Worm (Caenorhabditis elegans) whole organism, mixed stage, embryonic: ENCODE measurements around the gene C47E8.9.

Experiments used
- M03D4.4 ChIP-seq: sonication (generic microtip); optimal IDR thresholded peaks from 2 replicates; lab custom pipeline; 2017; ENCODE audit warnings: mild to moderate bottlenecking, missing genetic modification characterization, missing compliant biosample characterization
- bed-3 ChIP-seq: fragments of 200-800 bp; sonication (Bioruptor generic); optimal IDR thresholded peaks from 3 replicates; lab custom pipeline; 2018; ENCODE audit warnings: mild to moderate bottlenecking, missing genetic modification characterization, moderate library complexity, missing compliant biosample characterization
- blmp-1 ChIP-seq: fragments of 150-350 bp; optimal IDR thresholded peaks from 2 replicates; lab custom pipeline; 2014; ENCODE audit warnings: missing biosample characterization, missing genetic modification characterization
- ceh-39 ChIP-seq: fragments of 150-350 bp; optimal IDR thresholded peaks from 2 replicates; lab custom pipeline; 2014; ENCODE audit warnings: missing biosample characterization, missing genetic modification characterization
- ceh-43 ChIP-seq: fragments of 200-800 bp; sonication (Bioruptor generic); optimal IDR thresholded peaks from 2 replicates; lab custom pipeline; 2018; ENCODE audit warnings: mild to moderate bottlenecking, missing genetic modification characterization, moderate library complexity, missing compliant biosample characterization
- ceh-83 ChIP-seq: fragments of 200-800 bp; sonication (Bioruptor generic); optimal IDR thresholded peaks from 2 replicates; lab custom pipeline; 2018; ENCODE audit warnings: mild to moderate bottlenecking, missing genetic modification characterization, missing compliant biosample characterization
- ces-1 ChIP-seq: fragments of 150-350 bp; optimal IDR thresholded peaks from 2 replicates; lab custom pipeline; 2014; ENCODE audit warnings: missing biosample characterization, missing genetic modification reagents, missing genetic modification characterization
- cnd-1 ChIP-seq: fragments of 200-800 bp; sonication (Bioruptor generic); optimal IDR thresholded peaks from 2 replicates; lab custom pipeline; 2018; ENCODE audit warnings: mild to moderate bottlenecking, missing genetic modification characterization, missing compliant biosample characterization
- drap-1 ChIP-seq: fragments of 200-800 bp; sonication (Bioruptor generic); optimal IDR thresholded peaks from 3 replicates; lab custom pipeline; 2018; ENCODE audit warnings: mild to moderate bottlenecking, missing genetic modification characterization, missing compliant biosample characterization
- elt-1 ChIP-seq: sonication (generic microtip); optimal IDR thresholded peaks from 2 replicates; lab custom pipeline; 2017; ENCODE audit warnings: missing genetic modification characterization, mild to moderate bottlenecking, missing compliant biosample characterization, antibody characterized with exemption, moderate library complexity, borderline replicate concordance; ENCODE audit not compliant: insufficient read depth
- elt-3 ChIP-seq: fragments of 150-350 bp; optimal IDR thresholded peaks from 2 replicates; lab custom pipeline; 2014; ENCODE audit warnings: missing biosample characterization, missing genetic modification characterization
- flh-1 ChIP-seq: fragments of 200-800 bp; sonication (Bioruptor generic); optimal IDR thresholded peaks from 2 replicates; lab custom pipeline; 2018; ENCODE audit warnings: mild to moderate bottlenecking, missing genetic modification characterization, moderate library complexity, missing compliant biosample characterization
- ham-2 ChIP-seq: fragments of 200-800 bp; sonication (Bioruptor generic); optimal IDR thresholded peaks from 2 replicates; lab custom pipeline; 2018; ENCODE audit warnings: mild to moderate bottlenecking, missing genetic modification characterization, missing compliant biosample characterization
- hlh-1 ChIP-seq: fragments of 150-350 bp; optimal IDR thresholded peaks from 2 replicates; lab custom pipeline; 2014; ENCODE audit warnings: missing biosample characterization, missing genetic modification reagents, missing genetic modification characterization
- lin-13 ChIP-seq: fragments of 150-350 bp; optimal IDR thresholded peaks from 2 replicates; lab custom pipeline; 2014; ENCODE audit warnings: missing biosample characterization, missing genetic modification characterization
- lin-32 ChIP-seq: fragments of 200-800 bp; sonication (Bioruptor generic); optimal IDR thresholded peaks from 2 replicates; lab custom pipeline; 2018; ENCODE audit warnings: mild to moderate bottlenecking, missing genetic modification characterization, missing compliant biosample characterization
- mab-5 ChIP-seq: fragments of 150-350 bp; optimal IDR thresholded peaks from 2 replicates; lab custom pipeline; 2014; ENCODE audit warnings: missing biosample characterization, missing genetic modification characterization
- mep-1 ChIP-seq: fragments of 150-350 bp; optimal IDR thresholded peaks from 2 replicates; lab custom pipeline; 2017; ENCODE audit warnings: missing biosample characterization, missing genetic modification reagents, missing genetic modification characterization, inconsistent platforms
- nhr-12 ChIP-seq: fragments of 150-350 bp; optimal IDR thresholded peaks from 2 replicates; lab custom pipeline; 2014; ENCODE audit warnings: missing biosample characterization, missing genetic modification characterization
- nhr-2 ChIP-seq: fragments of 150-350 bp; optimal IDR thresholded peaks from 2 replicates; lab custom pipeline; 2014; ENCODE audit warnings: missing biosample characterization, missing genetic modification characterization
- nhr-237 ChIP-seq: fragments of 150-350 bp; optimal IDR thresholded peaks from 2 replicates; lab custom pipeline; 2014; ENCODE audit warnings: missing biosample characterization, missing genetic modification characterization
- nhr-28 ChIP-seq: fragments of 150-350 bp; optimal IDR thresholded peaks from 2 replicates; lab custom pipeline; 2014; ENCODE audit warnings: missing biosample characterization, missing genetic modification characterization
- nhr-76 ChIP-seq: sonication (generic microtip); optimal IDR thresholded peaks from 2 replicates; lab custom pipeline; 2017; ENCODE audit warnings: missing biosample characterization, missing genetic modification characterization
- pha-4 ChIP-seq: fragments of 150-350 bp; optimal IDR thresholded peaks from 2 replicates; lab custom pipeline; 2018; ENCODE audit warnings: missing biosample characterization, missing genetic modification reagents, missing genetic modification characterization
- sem-2 ChIP-seq: fragments of 200-800 bp; sonication (Bioruptor generic); optimal IDR thresholded peaks from 2 replicates; lab custom pipeline; 2018; ENCODE audit warnings: mild to moderate bottlenecking, missing genetic modification characterization, missing compliant biosample characterization
- snpc-4 ChIP-seq: fragments of 150-350 bp; optimal IDR thresholded peaks from 2 replicates; lab custom pipeline; 2014; ENCODE audit warnings: missing biosample characterization, missing genetic modification characterization
- sptf-1 ChIP-seq: sonication (generic microtip); optimal IDR thresholded peaks from 2 replicates; lab custom pipeline; 2017; ENCODE audit warnings: mild to moderate bottlenecking, missing genetic modification characterization, moderate library complexity, missing compliant biosample characterization
- tbx-8 ChIP-seq: fragments of 200-800 bp; sonication (Bioruptor generic); optimal IDR thresholded peaks from 2 replicates; lab custom pipeline; 2018; ENCODE audit warnings: mild to moderate bottlenecking, missing genetic modification characterization, moderate library complexity, missing compliant biosample characterization
- unc-120 ChIP-seq: sonication (generic microtip); optimal IDR thresholded peaks from 2 replicates; lab custom pipeline; 2017; ENCODE audit warnings: missing genetic modification characterization, missing compliant biosample characterization; ENCODE audit not compliant: poor library complexity, severe bottlenecking
- unc-62 ChIP-seq: fragments of 150-350 bp; optimal IDR thresholded peaks from 2 replicates; lab custom pipeline; 2014; ENCODE audit warnings: missing biosample characterization, missing genetic modification reagents, missing genetic modification characterization
- zip-8 ChIP-seq: fragments of 150-350 bp; optimal IDR thresholded peaks from 2 replicates; lab custom pipeline; 2014; ENCODE audit warnings: missing biosample characterization, missing genetic modification characterization

The C47E8.9 gene

ce11 chrV:14648825-14649224, 14.3 kb upstream of the C47E8.9 start:
- TF ChIP-seq ces-1 (GFP tag; lab: Kevin White, UChicago) (peak; percentile 53), tbx-8 (GFP tag; lab: Kevin White, UChicago) (no peak)

- TF ChIP-seq drap-1 (GFP tag; lab: Kevin White, UChicago): no peak
- TF ChIP-seq unc-62 (GFP tag; lab: Kevin White, UChicago): no peak
- no peak for TF ChIP-seq sem-2 (GFP tag; lab: Kevin White, UChicago)
- no peak for TF ChIP-seq elt-1 (tag; lab: Kevin White, UChicago)
- peak; percentile 17 for TF ChIP-seq hlh-1 (tag; lab: Kevin White, UChicago)
- no peak for TF ChIP-seq zip-8 (tag; lab: Kevin White, UChicago)
- no peak for TF ChIP-seq snpc-4 (tag; lab: Kevin White, UChicago)
- TF ChIP-seq lin-32: no peak
- TF ChIP-seq ceh-39 (tag; lab: Kevin White, UChicago): no peak
- TF ChIP-seq blmp-1 (tag; lab: Kevin White, UChicago): no peak
- peak; percentile 25 for TF ChIP-seq ces-1 (GFP tag; lab: Kevin White, UChicago)
- TF ChIP-seq pha-4 (tag; lab: Kevin White, UChicago): no peak
- TF ChIP-seq cnd-1 (tag; lab: Kevin White, UChicago): peak; percentile 43
- no peak for TF ChIP-seq elt-3 (tag; lab: Kevin White, UChicago)
- no peak for TF ChIP-seq ceh-83
- no peak for TF ChIP-seq nhr-28 (tag; lab: Kevin White, UChicago)
- TF ChIP-seq nhr-76 (tag; lab: Kevin White, UChicago): no peak
Observed at ce11 chrV:14649929-14650328, 13.2 kb upstream of the C47E8.9 start.

- TF ChIP-seq nhr-237 (tag; lab: Kevin White, UChicago) (no peak), mab-5 (tag; lab: Kevin White, UChicago) (no peak), nhr-2 (tag; lab: Kevin White, UChicago) (no peak), sptf-1 (tag; lab: Kevin White, UChicago) (no peak), unc-120 (tag; lab: Kevin White, UChicago) (no peak), ham-2 (GFP tag; lab: Kevin White, UChicago) (no peak), M03D4.4 (tag; lab: Kevin White, UChicago) (no peak), elt-3 (tag; lab: Kevin White, UChicago) (no peak), ces-1 (GFP tag; lab: Kevin White, UChicago) (peak; percentile 84), flh-1 (GFP tag; lab: Kevin White, UChicago) (no peak), hlh-1 (tag; lab: Kevin White, UChicago) (no peak), nhr-12 (tag; lab: Kevin White, UChicago) (no peak), elt-1 (tag; lab: Kevin White, UChicago) (no peak), drap-1 (GFP tag; lab: Kevin White, UChicago) (no peak), lin-32 (no peak), cnd-1 (tag; lab: Kevin White, UChicago) (peak; percentile 45), bed-3 (GFP tag; lab: Kevin White, UChicago) (no peak), ceh-43 (GFP tag; lab: Kevin White, UChicago) (no peak), ceh-83 (no peak), blmp-1 (tag; lab: Kevin White, UChicago) (no peak), unc-62 (GFP tag; lab: Kevin White, UChicago) (peak; percentile 36), nhr-76 (tag; lab: Kevin White, UChicago) (no peak)
- TF ChIP-seq, all 35 proteins: peak for 3
Observed at ce11 chrV:14650631-14651030, 12.5 kb upstream of the C47E8.9 start.

ce11 chrV:14655689-14656088, 7.4 kb upstream of the C47E8.9 start:
- TF ChIP-seq ces-1 (GFP tag; lab: Kevin White, UChicago) (no peak), unc-62 (GFP tag; lab: Kevin White, UChicago) (no peak), snpc-4 (tag; lab: Kevin White, UChicago) (no peak), elt-1 (tag; lab: Kevin White, UChicago) (no peak), ceh-83 (no peak), lin-13 (tag; lab: Kevin White, UChicago) (no peak), M03D4.4 (tag; lab: Kevin White, UChicago) (no peak), mep-1 (tag; lab: Kevin White, UChicago) (no peak)
